Worm (Caenorhabditis elegans) whole organism, L3 larva: Measurements from ENCODE around the gene nft-1.

Source experiments
- R02D3.7 ChIP-seq: fragments of 150-350 bp; optimal IDR thresholded peaks from 2 replicates; lab custom pipeline; 2014; ENCODE audit warnings: missing biosample characterization, missing genetic modification characterization
- ZK546.5 ChIP-seq: sonication (generic microtip); optimal IDR thresholded peaks from 2 replicates; lab custom pipeline; 2017; ENCODE audit warnings: missing biosample characterization, missing genetic modification characterization
- ama-1 ChIP-seq: fragments of 150-350 bp; optimal IDR thresholded peaks from 2 replicates; lab custom pipeline; 2018
- egl-27 ChIP-seq: sonication (generic microtip); optimal IDR thresholded peaks from 4 replicates; lab custom pipeline; 2017; ENCODE audit warnings: missing biosample characterization, missing genetic modification reagents, missing genetic modification characterization
- jun-1 ChIP-seq: fragments of 150-350 bp; optimal IDR thresholded peaks from 2 replicates; lab custom pipeline; 2014; ENCODE audit warnings: missing biosample characterization, missing genetic modification reagents, missing genetic modification characterization
- mdl-1 ChIP-seq: fragments of 150-350 bp; optimal IDR thresholded peaks from 2 replicates; lab custom pipeline; 2014; ENCODE audit warnings: missing biosample characterization, missing genetic modification characterization
- nhr-12 ChIP-seq: fragments of 150-350 bp; optimal IDR thresholded peaks from 2 replicates; lab custom pipeline; 2014; ENCODE audit warnings: missing biosample characterization, missing genetic modification characterization
- nhr-237 ChIP-seq: fragments of 150-350 bp; optimal IDR thresholded peaks from 2 replicates; lab custom pipeline; 2014; ENCODE audit warnings: missing biosample characterization, missing genetic modification characterization
- nhr-76 ChIP-seq: fragments of 150-350 bp; sonication (generic microtip); optimal IDR thresholded peaks from 5 replicates; lab custom pipeline; 2014; ENCODE audit warnings: missing biosample characterization, missing genetic modification characterization
- tbx-2 ChIP-seq: sonication (generic microtip); optimal IDR thresholded peaks from 2 replicates; lab custom pipeline; 2016; ENCODE audit warnings: mild to moderate bottlenecking, missing genetic modification characterization, missing compliant biosample characterization

DNA sequence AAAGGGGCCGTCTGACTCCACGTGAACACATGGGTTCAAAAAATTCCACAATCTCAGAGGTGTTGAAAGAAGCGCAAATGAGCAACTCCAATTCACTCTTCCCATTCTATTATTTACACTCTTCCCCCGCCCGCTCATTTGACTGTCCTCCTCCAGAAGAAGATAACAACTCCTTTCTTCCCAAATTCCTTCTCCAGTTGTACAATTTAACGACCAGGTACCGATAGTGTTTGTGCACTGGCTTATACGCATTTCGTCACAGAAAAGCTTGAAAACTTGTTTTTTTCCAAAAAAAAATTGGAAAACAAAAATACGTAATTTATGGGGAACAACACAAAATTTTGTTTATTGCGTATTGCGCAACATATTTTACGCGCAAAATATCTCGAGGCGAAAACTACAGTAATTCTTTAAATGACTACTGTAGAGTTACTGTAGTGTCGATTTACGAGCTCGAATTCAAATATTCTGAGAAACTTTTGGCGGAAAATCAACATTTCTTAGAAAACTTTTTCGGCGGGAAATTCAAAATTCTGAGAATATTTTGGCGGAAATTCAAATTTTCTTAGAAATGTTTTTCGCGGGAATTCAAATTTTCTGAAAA is 25.7 kb downstream of the nft-1 start:
- TF ChIP-seq mdl-1 (tag; lab: Kevin White, UChicago): no peak
- no peak for TF ChIP-seq nhr-237
- no peak for TF ChIP-seq R02D3.7 (tag; lab: Kevin White, UChicago)
- no peak for TF ChIP-seq jun-1 (tag; lab: Kevin White, UChicago)
- TF ChIP-seq ZK546.5 (tag; lab: Kevin White, UChicago): no peak
- no peak for TF ChIP-seq nhr-12
- no peak for TF ChIP-seq nhr-76 (tag; lab: Kevin White, UChicago)
- TF ChIP-seq tbx-2 (tag; lab: Kevin White, UChicago): no peak
- TF ChIP-seq egl-27: no peak
- TF ChIP-seq ama-1 (lab: Kevin White, UChicago): no peak
